Fruit fly (Drosophila melanogaster) whole organism, embryonic: ENCODE results near the gene Txl.

Experiments used
- Ada2b ChIP-seq: fragments of 200-800 bp; sonication (Bioruptor generic); IDR thresholded peaks from 2 replicates; pipeline ENCODE4 v1.3.6; 2022; ENCODE audit warnings: missing biosample characterization, missing genetic modification characterization
- Atf3 ChIP-seq: fragments of 200-800 bp; sonication (Bioruptor generic); optimal IDR thresholded peaks from 3 replicates; lab custom pipeline; 2016; ENCODE audit warnings: missing biosample characterization, missing genetic modification characterization
- B-H1 ChIP-seq: fragments of 200-800 bp; sonication (Bioruptor generic); IDR thresholded peaks from 3 replicates; pipeline ENCODE4 v1.3.6; 2022; ENCODE audit warnings: missing biosample characterization, missing genetic modification characterization
- CG10209 ChIP-seq: fragments of 200-800 bp; sonication (Bioruptor generic); optimal IDR thresholded peaks from 3 replicates; lab custom pipeline; 2017; ENCODE audit warnings: missing biosample characterization, mild to moderate bottlenecking, missing genetic modification characterization, missing genetic modification reagents
- CG10979 ChIP-seq: fragments of 200-800 bp; sonication (Bioruptor generic); optimal IDR thresholded peaks from 2 replicates; lab custom pipeline; 2018; ENCODE audit warnings: missing biosample characterization, mild to moderate bottlenecking, missing genetic modification characterization, moderate library complexity
- CG11247 ChIP-seq: fragments of 200-800 bp; sonication (Bioruptor generic); IDR thresholded peaks from 2 replicates; pipeline ENCODE4 v1.3.6; 2022; ENCODE audit warnings: missing biosample characterization, missing genetic modification characterization
- CG11560 ChIP-seq: fragments of 200-800 bp; sonication (Bioruptor generic); IDR thresholded peaks from 3 replicates; pipeline ENCODE4 v1.3.6; 2022; ENCODE audit warnings: missing biosample characterization, missing genetic modification characterization
- CG12391 ChIP-seq: fragments of 200-800 bp; sonication (Bioruptor generic); optimal IDR thresholded peaks from 3 replicates; lab custom pipeline; 2018; ENCODE audit warnings: missing biosample characterization, mild to moderate bottlenecking, missing genetic modification characterization, moderate library complexity
- CG12942 ChIP-seq: fragments of 200-800 bp; sonication (Bioruptor generic); optimal IDR thresholded peaks from 3 replicates; lab custom pipeline; 2016; ENCODE audit warnings: missing biosample characterization, missing genetic modification characterization
- CG14050 ChIP-seq: fragments of 200-800 bp; sonication (Bioruptor generic); IDR thresholded peaks from 3 replicates; pipeline ENCODE4 v1.3.6; 2022; ENCODE audit warnings: missing biosample characterization, missing genetic modification characterization
- CG14667 ChIP-seq: fragments of 200-800 bp; sonication (Bioruptor generic); IDR thresholded peaks from 2 replicates; pipeline ENCODE4 v1.3.6; 2022; ENCODE audit warnings: missing biosample characterization, missing genetic modification characterization
- CG17328 ChIP-seq: fragments of 200-800 bp; sonication (Bioruptor generic); IDR thresholded peaks from 2 replicates; pipeline ENCODE4 v1.3.6; 2022; ENCODE audit warnings: missing biosample characterization, missing genetic modification characterization
- CG30403 ChIP-seq: fragments of 200-800 bp; sonication (Bioruptor generic); optimal IDR thresholded peaks from 3 replicates; lab custom pipeline; 2016; ENCODE audit warnings: missing biosample characterization, missing genetic modification characterization
- CG31441 ChIP-seq: fragments of 200-800 bp; sonication (Bioruptor generic); IDR thresholded peaks from 2 replicates; pipeline ENCODE4 v1.3.6; 2022; ENCODE audit warnings: missing biosample characterization, missing genetic modification characterization
- CG32767 ChIP-seq: fragments of 200-800 bp; sonication (Bioruptor generic); IDR thresholded peaks from 2 replicates; pipeline ENCODE4 v1.3.6; 2022; ENCODE audit warnings: missing biosample characterization, missing genetic modification characterization
- CG34224 ChIP-seq: fragments of 200-800 bp; sonication (Bioruptor generic); IDR thresholded peaks from 3 replicates; pipeline ENCODE4 v1.3.6; 2022; ENCODE audit warnings: missing biosample characterization, missing genetic modification characterization; ENCODE audit not compliant: partially characterized antibody
- CG34422 ChIP-seq: fragments of 200-800 bp; sonication (Bioruptor generic); IDR thresholded peaks from 3 replicates; pipeline ENCODE4 v1.3.6; 2022; ENCODE audit warnings: missing biosample characterization, missing genetic modification characterization
- CG3726 ChIP-seq: fragments of 200-800 bp; sonication (Bioruptor generic); IDR thresholded peaks from 3 replicates; pipeline ENCODE4, ENCODE4 v1.3.6; 2022; ENCODE audit warnings: missing biosample characterization, missing genetic modification characterization
- CG4617 ChIP-seq: fragments of 200-800 bp; sonication (Bioruptor generic); optimal IDR thresholded peaks from 3 replicates; lab custom pipeline; 2016; ENCODE audit warnings: missing biosample characterization, missing genetic modification characterization, borderline replicate concordance
- CG8765 ChIP-seq: fragments of 200-800 bp; sonication (Bioruptor generic); IDR thresholded peaks from 2 replicates; pipeline ENCODE4 v1.3.6; 2022; ENCODE audit warnings: missing biosample characterization, missing genetic modification characterization
- CG9797 ChIP-seq: fragments of 200-800 bp; sonication (Bioruptor generic); optimal IDR thresholded peaks from 3 replicates; lab custom pipeline; 2018; ENCODE audit warnings: missing biosample characterization, mild to moderate bottlenecking, missing genetic modification characterization
- CrebB ChIP-seq: fragments of 200-800 bp; sonication (Bioruptor generic); optimal IDR thresholded peaks from 3 replicates; lab custom pipeline; 2018; ENCODE audit warnings: missing biosample characterization, mild to moderate bottlenecking, missing genetic modification characterization
- Dp ChIP-seq: fragments of 200-800 bp; sonication (Bioruptor generic); optimal IDR thresholded peaks from 2 replicates; lab custom pipeline; 2018; ENCODE audit warnings: missing biosample characterization, mild to moderate bottlenecking, missing genetic modification characterization, moderate library complexity
- Dref ChIP-seq: fragments of 200-800 bp; sonication (Bioruptor generic); IDR thresholded peaks from 2 replicates; pipeline ENCODE4 v1.3.6; 2022; ENCODE audit warnings: missing biosample characterization, missing genetic modification characterization
- Ets65A ChIP-seq: fragments of 200-800 bp; sonication (Bioruptor generic); peaks from one replicate; lab custom pipeline; 2016; ENCODE audit warnings: missing biosample characterization, missing genetic modification characterization
- HLH3B ChIP-seq: fragments of 200-800 bp; sonication (Bioruptor generic); IDR thresholded peaks from 2 replicates; pipeline ENCODE4 v1.3.6; 2022; ENCODE audit warnings: missing biosample characterization, missing genetic modification characterization
- Hr39 ChIP-seq: fragments of >200 bp; optimal IDR thresholded peaks from 2 replicates; lab custom pipeline; 2017
- Rfx ChIP-seq: fragments of 200-800 bp; sonication (Bioruptor generic); IDR thresholded peaks from 2 replicates; pipeline ENCODE4 v1.3.6; 2022; ENCODE audit warnings: missing biosample characterization, missing genetic modification characterization
- ase ChIP-seq: fragments of 200-800 bp; sonication (Bioruptor generic); IDR thresholded peaks from 3 replicates; pipeline ENCODE4 v1.3.6; 2022; ENCODE audit warnings: missing biosample characterization, missing genetic modification characterization
- ash1 ChIP-seq: fragments of 200-800 bp; sonication (Bioruptor generic); optimal IDR thresholded peaks from 2 replicates; lab custom pipeline; 2018; ENCODE audit warnings: missing biosample characterization, mild to moderate bottlenecking, missing genetic modification characterization
- bab2 ChIP-seq: fragments of 200-800 bp; sonication (Bioruptor generic); optimal IDR thresholded peaks from 2 replicates; lab custom pipeline; 2016; ENCODE audit warnings: missing biosample characterization, missing genetic modification characterization
- chif ChIP-seq, 2 experiments: fragments of 200-800 bp; sonication (Bioruptor generic); optimal IDR thresholded peaks; 3 replicates each; lab custom pipeline; 2016; ENCODE audit warnings: missing biosample characterization in 2 of 2, missing genetic modification characterization in 2 of 2
- corto ChIP-seq: fragments of 200-800 bp; sonication (Bioruptor generic); optimal IDR thresholded peaks from 2 replicates; lab custom pipeline; 2016; ENCODE audit warnings: missing biosample characterization, mild to moderate bottlenecking, missing genetic modification characterization, moderate library complexity
- crol ChIP-seq: fragments of 200-800 bp; sonication (Bioruptor generic); IDR thresholded peaks from 2 replicates; pipeline ENCODE4 v1.3.6; 2022; ENCODE audit warnings: missing biosample characterization, missing genetic modification characterization
- fd3F ChIP-seq: fragments of 200-800 bp; sonication (Bioruptor generic); optimal IDR thresholded peaks from 2 replicates; lab custom pipeline; 2018; ENCODE audit warnings: missing biosample characterization, mild to moderate bottlenecking, missing genetic modification characterization, moderate library complexity
- ftz-f1 ChIP-seq: fragments of 200-800 bp; sonication (Bioruptor generic); optimal IDR thresholded peaks from 2 replicates; lab custom pipeline; 2016; ENCODE audit warnings: missing biosample characterization, missing genetic modification characterization
- her ChIP-seq: fragments of 200-800 bp; sonication (Bioruptor generic); optimal IDR thresholded peaks from 2 replicates; lab custom pipeline; 2016; ENCODE audit warnings: missing biosample characterization, missing genetic modification characterization
- insv ChIP-seq, 2 experiments: fragments of 200-800 bp; sonication (Bioruptor generic); optimal IDR thresholded peaks; 3 replicates each; lab custom pipeline; 2016 to 2018; ENCODE audit warnings: missing biosample characterization in 2 of 2, missing genetic modification characterization in 2 of 2
- klu ChIP-seq: fragments of 200-800 bp; sonication (Bioruptor generic); IDR thresholded peaks from 2 replicates; pipeline ENCODE4 v1.3.6; 2022; ENCODE audit warnings: missing biosample characterization, missing genetic modification characterization
- lola ChIP-seq, 3 experiments: fragments of >200 bp in 2 of 3; fragments of 200-800 bp in 1 of 3; sonication (Bioruptor generic) in 1 of 3; optimal IDR thresholded peaks; 2 replicates each; lab custom pipeline; 2017 to 2019; ENCODE audit warnings: missing biosample characterization in 3 of 3, missing genetic modification characterization in 3 of 3, mild to moderate bottlenecking in 1 of 3, moderate library complexity in 1 of 3
- onecut ChIP-seq: fragments of 200-800 bp; sonication (Bioruptor generic); IDR thresholded peaks from 2 replicates; pipeline ENCODE4 v1.3.6; 2022; ENCODE audit warnings: missing biosample characterization, missing genetic modification characterization
- otp ChIP-seq: fragments of 200-800 bp; sonication (Bioruptor generic); IDR thresholded peaks from 3 replicates; pipeline ENCODE4, ENCODE4 v1.3.6; 2022; ENCODE audit warnings: missing biosample characterization, missing genetic modification characterization
- pan ChIP-seq, 4 experiments: fragments of >200 bp in 3 of 4; fragments of 200-800 bp in 1 of 4; sonication (Bioruptor generic) in 1 of 4; optimal IDR thresholded peaks in 3 of 4; IDR thresholded peaks in 1 of 4; 2 replicates each; pipeline versions ENCODE4 v1.3.6 to Lab custom; 2017 to 2022; ENCODE audit warnings: missing biosample characterization in 2 of 4, missing genetic modification characterization in 2 of 4, mixed read lengths in 1 of 4
- pho ChIP-seq: fragments of 200-800 bp; sonication (Bioruptor generic); optimal IDR thresholded peaks from 2 replicates; lab custom pipeline; 2016; ENCODE audit warnings: missing biosample characterization, missing genetic modification characterization
- ranshi ChIP-seq: fragments of 200-800 bp; sonication (Bioruptor generic); IDR thresholded peaks from 2 replicates; pipeline ENCODE4 v1.3.6; 2022; ENCODE audit warnings: missing biosample characterization, missing genetic modification characterization
- repo ChIP-seq: fragments of 200-800 bp; sonication (Bioruptor generic); optimal IDR thresholded peaks from 2 replicates; lab custom pipeline; 2016; ENCODE audit warnings: missing biosample characterization, missing genetic modification characterization
- ro ChIP-seq: fragments of 200-800 bp; sonication (Bioruptor generic); IDR thresholded peaks from 2 replicates; pipeline ENCODE4 v1.3.6; 2022; ENCODE audit warnings: missing biosample characterization, missing genetic modification characterization
- sens ChIP-seq: fragments of 200-800 bp; sonication (Bioruptor generic); peaks from one replicate; lab custom pipeline; 2016; ENCODE audit warnings: missing biosample characterization, missing genetic modification characterization
- shn ChIP-seq: fragments of 200-800 bp; sonication (Bioruptor generic); optimal IDR thresholded peaks from 3 replicates; lab custom pipeline; 2016; ENCODE audit warnings: missing biosample characterization, missing genetic modification characterization
- sqz ChIP-seq: fragments of 200-800 bp; sonication (Bioruptor generic); optimal IDR thresholded peaks from 3 replicates; lab custom pipeline; 2018; ENCODE audit warnings: missing biosample characterization, mild to moderate bottlenecking, missing genetic modification characterization
- stwl ChIP-seq: fragments of 200-800 bp; sonication (Bioruptor generic); optimal IDR thresholded peaks from 3 replicates; lab custom pipeline; 2018; ENCODE audit warnings: missing biosample characterization, mild to moderate bottlenecking, missing genetic modification characterization, moderate library complexity
- zfh1 ChIP-seq: fragments of 200-800 bp; sonication (Bioruptor generic); IDR thresholded peaks from 3 replicates; pipeline ENCODE4 v1.3.6; 2022; ENCODE audit warnings: missing biosample characterization, missing genetic modification characterization

Txl gene

dm6 chr3L:5796493-5796998, 30.9 kb downstream of the Txl start, which contains the start of gene Tektin-C (continued):
- TF ChIP-seq CG14050 (GFP tag; lab: Robert Waterston, UW) (peak; percentile 10; the same call in 1 of the 3 replicates), shn (no peak), Rfx (GFP tag; lab: Robert Waterston, UW) (no peak), CG10979 (no peak), CG11247 (GFP tag; lab: Robert Waterston, UW) (0 out of 2 replicates have a peak, but pooled peaks have one; percentile 33), Ets65A (GFP tag; lab: Kevin White, UChicago) (peak; percentile 74), insv (GFP tag; optimal IDR thresholded peaks at IDR 0.05; lab: Kevin White, UChicago) (no peak), zfh1 (GFP tag; lab: Robert Waterston, UW) (0 out of 3 replicates have a peak, but pooled peaks have one; percentile 25), pho (no peak), klu (no peak), CG32767 (GFP tag; lab: Robert Waterston, UW) (no peak), crol (GFP tag; lab: Robert Waterston, UW) (no peak), pan (optimal IDR thresholded peaks at IDR 0.05; lab: Kevin White, UChicago) (no peak), pan (GFP tag; optimal IDR thresholded peaks at IDR 0.05 in 1 of 2, IDR thresholded peaks at IDR 0.05 in 1 of 2) (peak in 1 of 2 experiments; percentile 7), CG11560 (0 out of 3 replicates have a peak, but pooled peaks have one; percentile 23), HLH3B (GFP tag; lab: Robert Waterston, UW) (no peak), CG3726 (GFP tag; lab: Robert Waterston, UW) (no peak), otp (GFP tag; lab: Robert Waterston, UW) (no peak), CG14667 (no peak), CG10209 (peak; percentile 8), sens (GFP tag; lab: Kevin White, UChicago) (peak; percentile 48), ase (0 out of 3 replicates have a peak, but pooled peaks have one; percentile 46), stwl (tag; lab: Kevin White, UChicago) (no peak), sqz (no peak), ftz-f1 (GFP tag; lab: Kevin White, UChicago) (no peak), B-H1 (no peak), Dp (GFP tag; lab: Kevin White, UChicago) (no peak), onecut (no peak), CG12942 (GFP tag; lab: Kevin White, UChicago) (no peak), corto (GFP tag; lab: Kevin White, UChicago) (no peak), Atf3 (GFP tag; lab: Kevin White, UChicago) (no peak), CG34422 (no peak), CG30403 (GFP tag; lab: Kevin White, UChicago) (no peak), ash1 (GFP tag; lab: Kevin White, UChicago) (no peak), Hr39 (lab: Kevin White, UChicago) (no peak), CG12391 (tag; lab: Kevin White, UChicago) (peak; percentile 13), Ada2b (GFP tag; lab: Robert Waterston, UW) (no peak), CG8765 (GFP tag; lab: Robert Waterston, UW) (no peak), her (no peak), CG17328 (GFP tag; lab: Robert Waterston, UW) (peak; percentile 62), ranshi (no peak), fd3F (GFP tag; lab: Kevin White, UChicago) (no peak), CG9797 (no peak), lola (GFP tag; optimal IDR thresholded peaks at IDR 0.05; lab: Kevin White, UChicago) (no peak), chif (GFP tag; optimal IDR thresholded peaks at IDR 0.05; lab: Kevin White, UChicago) (peak in 1 of 2 experiments; percentile 15), repo (GFP tag; lab: Kevin White, UChicago) (no peak), CG4617 (GFP tag; lab: Kevin White, UChicago) (no peak), Dref (no peak), CG34224 (no peak), ro (GFP tag; lab: Robert Waterston, UW) (no peak), CG31441 (GFP tag; lab: Robert Waterston, UW) (no peak), bab2 (GFP tag; lab: Kevin White, UChicago) (no peak), CrebB (tag; lab: Kevin White, UChicago) (no peak)
